Worm (Caenorhabditis elegans): Measurements from ENCODE around the gene C07A12.2.

Gene C07A12.2

DNA sequence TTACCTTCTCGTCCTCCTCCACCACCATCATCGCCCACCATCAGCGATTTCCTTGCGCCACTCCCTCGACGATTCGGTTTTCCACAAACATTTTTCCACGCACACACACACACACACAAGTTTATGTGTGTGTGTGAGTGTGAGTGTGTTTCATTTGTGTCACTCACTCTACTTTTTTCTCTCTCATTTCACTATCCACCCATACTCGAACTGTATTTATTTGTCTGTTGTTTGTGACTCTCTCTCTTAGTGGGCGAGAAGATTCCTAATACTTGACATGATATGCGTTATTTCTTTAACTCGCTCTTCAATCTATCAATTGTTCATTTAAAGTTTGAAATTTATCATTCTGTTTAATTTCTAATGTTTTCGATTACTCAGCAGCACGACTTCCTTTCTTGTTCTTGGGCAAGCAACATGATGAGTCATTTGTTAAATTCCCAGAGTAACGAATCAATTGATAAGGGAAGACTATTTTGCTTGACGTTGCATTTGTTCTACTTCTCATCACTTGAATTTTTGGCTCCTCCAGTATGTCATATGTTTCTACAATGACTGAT is 37.4 kb upstream of the C07A12.2 start:
- TF ChIP-seq ceh-32 (tag; optimal IDR thresholded peaks at IDR 0.05; ENCODE audit: poor library complexity) (no peak), Y105C5A.15 (GFP tag; IDR thresholded peaks at IDR 0.05) (no peak), aha-1 (tag) (peak; percentile 54), dmd-6 (GFP tag; IDR thresholded peaks at IDR 0.05) (peak; percentile 37), Y75B8A.6 (GFP tag; IDR thresholded peaks at IDR 0.05) (no peak), sdz-12 (GFP tag; optimal IDR thresholded peaks at IDR 0.05) (no peak), dpl-1 (GFP tag; optimal IDR thresholded peaks at IDR 0.05) (no peak), skn-1 (tag; optimal IDR thresholded peaks at IDR 0.05) (no peak), saeg-2 (GFP tag; IDR thresholded peaks at IDR 0.05) (no peak), php-3 (GFP tag; IDR thresholded peaks at IDR 0.05) (no peak), nhr-237 (tag; optimal IDR thresholded peaks at IDR 0.05) (no peak), ZK337.2 (GFP tag; IDR thresholded peaks at IDR 0.05) (no peak), cey-2 (tag; optimal IDR thresholded peaks at IDR 0.05; ENCODE audit: borderline replicate concordance, insufficient read depth) (no peak), mxl-3 (GFP tag; optimal IDR thresholded peaks at IDR 0.05) (peak; percentile 20), F49E8.2 (tag; optimal IDR thresholded peaks at IDR 0.05; ENCODE audit: borderline replicate concordance) (no peak), nhr-25 (tag; optimal IDR thresholded peaks at IDR 0.05; ENCODE audit: borderline replicate concordance, insufficient read depth) (no peak), zfp-2 (tag; optimal IDR thresholded peaks at IDR 0.05) (no peak), T20F7.1 (GFP tag; optimal IDR thresholded peaks at IDR 0.05) (peak; percentile 13), hlh-11 (tag; optimal IDR thresholded peaks at IDR 0.05) (peak; percentile 49), hlh-30 (tag; optimal IDR thresholded peaks at IDR 0.05; ENCODE audit: insufficient read depth) (peak; percentile 22), zip-11 (GFP tag; IDR thresholded peaks at IDR 0.05) (no peak), nhr-76 (tag; optimal IDR thresholded peaks at IDR 0.05) (no peak), vab-7 (GFP tag; IDR thresholded peaks at IDR 0.05) (no peak), nhr-48 (tag; optimal IDR thresholded peaks at IDR 0.05) (peak; percentile 7), nhr-41 (GFP tag; IDR thresholded peaks at IDR 0.05) (no peak), ztf-11 (tag; optimal IDR thresholded peaks at IDR 0.05) (no peak), pqm-1 (tag; optimal IDR thresholded peaks at IDR 0.05) (peak; percentile 29), nhr-10 (tag; optimal IDR thresholded peaks at IDR 0.05) (no peak), nhr-102 (tag; optimal IDR thresholded peaks at IDR 0.05) (no peak), rbr-2 (tag; optimal IDR thresholded peaks at IDR 0.05) (no peak), daf-12 (tag; optimal IDR thresholded peaks at IDR 0.05) (no peak), ceh-20 (GFP tag; IDR thresholded peaks at IDR 0.05) (no peak), F44E2.7 (GFP tag; IDR thresholded peaks at IDR 0.05) (no peak), mep-1 (tag; optimal IDR thresholded peaks at IDR 0.05) (peak; percentile 48), lin-15B (tag; optimal IDR thresholded peaks at IDR 0.05) (no peak), ctbp-1 (GFP tag; IDR thresholded peaks at IDR 0.05) (no peak), dve-1 (tag; optimal IDR thresholded peaks at IDR 0.05; ENCODE audit: insufficient read depth) (peak; percentile 20), F26F4.8 (GFP tag; conservative IDR thresholded peaks at IDR 0.05) (no peak), nhr-42 (GFP tag; IDR thresholded peaks at IDR 0.05) (no peak), aly-2 (tag; optimal IDR thresholded peaks at IDR 0.05) (no peak), nhr-11 (tag; optimal IDR thresholded peaks at IDR 0.05) (no peak), nhr-28 (tag; optimal IDR thresholded peaks at IDR 0.05) (peak; percentile 77), madf-9 (GFP tag; conservative IDR thresholded peaks at IDR 0.05) (no peak), nhr-77 (tag; optimal IDR thresholded peaks at IDR 0.05) (peak; percentile 29), daf-16 (GFP tag; optimal IDR thresholded peaks at IDR 0.05) (no peak), daf-16 (tag; optimal IDR thresholded peaks at IDR 0.05) (peak; percentile 76), unc-62 (GFP tag; optimal IDR thresholded peaks at IDR 0.05 in 1 of 2) (no peak), unc-62 (tag; optimal IDR thresholded peaks at IDR 0.05) (no peak), madf-5 (GFP tag; IDR thresholded peaks at IDR 0.05) (no peak), unc-130 (GFP tag; optimal IDR thresholded peaks at IDR 0.05) (no peak), duxl-1 (tag; optimal IDR thresholded peaks at IDR 0.05; ENCODE audit: poor library complexity) (no peak), lin-29 (GFP tag; IDR thresholded peaks at IDR 0.05) (no peak)
